Fruit fly (Drosophila melanogaster) whole organism, embryonic: ENCODE measurements around the gene CG6055.

Experiments used
- Abd-B ChIP-seq: fragments of 200-800 bp; sonication (Bioruptor generic); optimal IDR thresholded peaks from 2 replicates; lab custom pipeline; 2018; ENCODE audit warnings: missing biosample characterization, mild to moderate bottlenecking, missing genetic modification characterization, moderate library complexity
- Ada2b ChIP-seq: fragments of 200-800 bp; sonication (Bioruptor generic); IDR thresholded peaks from 2 replicates; pipeline ENCODE4 v1.3.6; 2022; ENCODE audit warnings: missing biosample characterization, missing genetic modification characterization
- Atf-2 ChIP-seq: fragments of 200-800 bp; sonication (Bioruptor generic); optimal IDR thresholded peaks from 2 replicates; lab custom pipeline; 2016; ENCODE audit warnings: missing biosample characterization, missing genetic modification characterization
- CG10147 ChIP-seq: fragments of 200-800 bp; sonication (Bioruptor generic); optimal IDR thresholded peaks from 2 replicates; lab custom pipeline; 2019; ENCODE audit warnings: missing biosample characterization, mild to moderate bottlenecking, missing genetic modification characterization, moderate library complexity
- CG11696 ChIP-seq: fragments of 200-800 bp; sonication (Bioruptor generic); IDR thresholded peaks from 2 replicates; pipeline ENCODE4 v1.3.6; 2022; ENCODE audit warnings: missing biosample characterization, missing genetic modification characterization
- CG12104 ChIP-seq: fragments of 200-800 bp; sonication (Bioruptor generic); optimal IDR thresholded peaks from 3 replicates; lab custom pipeline; 2016; ENCODE audit warnings: missing biosample characterization, missing genetic modification characterization
- CG16863 ChIP-seq: fragments of 200-800 bp; sonication (Bioruptor generic); optimal IDR thresholded peaks from 3 replicates; lab custom pipeline; 2016; ENCODE audit warnings: missing biosample characterization, missing genetic modification characterization
- CG1832 ChIP-seq: fragments of 200-800 bp; sonication (Bioruptor generic); optimal IDR thresholded peaks from 2 replicates; lab custom pipeline; 2017; ENCODE audit warnings: missing biosample characterization, mild to moderate bottlenecking, missing genetic modification characterization, inconsistent platforms
- CG30020 ChIP-seq: fragments of 200-800 bp; optimal IDR thresholded peaks from 2 replicates; lab custom pipeline; 2019; ENCODE audit warnings: missing biosample characterization, mild to moderate bottlenecking, missing genetic modification characterization, moderate library complexity
- CG30431 ChIP-seq: fragments of 200-800 bp; sonication (Bioruptor generic); optimal IDR thresholded peaks from 2 replicates; lab custom pipeline; 2017; ENCODE audit warnings: missing biosample characterization, missing genetic modification characterization
- CG34224 ChIP-seq: fragments of 200-800 bp; sonication (Bioruptor generic); IDR thresholded peaks from 3 replicates; pipeline ENCODE4 v1.3.6; 2022; ENCODE audit warnings: missing biosample characterization, missing genetic modification characterization; ENCODE audit not compliant: partially characterized antibody
- CG34422 ChIP-seq: fragments of 200-800 bp; sonication (Bioruptor generic); IDR thresholded peaks from 3 replicates; pipeline ENCODE4 v1.3.6; 2022; ENCODE audit warnings: missing biosample characterization, missing genetic modification characterization
- CG4328 ChIP-seq: fragments of 200-800 bp; sonication (Bioruptor generic); optimal IDR thresholded peaks from 3 replicates; lab custom pipeline; 2017; ENCODE audit warnings: missing biosample characterization, missing genetic modification reagents, missing genetic modification characterization
- CG5953 ChIP-seq: fragments of 200-800 bp; sonication (Bioruptor generic); IDR thresholded peaks from 2 replicates; pipeline ENCODE4 v1.3.6; 2022; ENCODE audit warnings: missing biosample characterization, missing genetic modification characterization
- CG6689 ChIP-seq: fragments of 200-800 bp; sonication (Bioruptor generic); IDR thresholded peaks from 2 replicates; pipeline ENCODE4 v1.3.6; 2022; ENCODE audit warnings: missing biosample characterization, missing genetic modification characterization
- CG7786 ChIP-seq: fragments of 200-800 bp; sonication (Bioruptor generic); optimal IDR thresholded peaks from 2 replicates; lab custom pipeline; 2016; ENCODE audit warnings: missing biosample characterization, missing genetic modification characterization
- CG8944 ChIP-seq: fragments of 200-800 bp; sonication (Bioruptor generic); optimal IDR thresholded peaks from 3 replicates; lab custom pipeline; 2016; ENCODE audit warnings: missing biosample characterization, missing genetic modification characterization
- CTCF ChIP-seq: fragments of 200-800 bp; sonication (Bioruptor generic); optimal IDR thresholded peaks from 2 replicates; lab custom pipeline; 2017; ENCODE audit warnings: missing biosample characterization, mild to moderate bottlenecking, missing genetic modification characterization, moderate library complexity
- E2f1 ChIP-seq: fragments of 200-800 bp; sonication (Bioruptor generic); IDR thresholded peaks from 2 replicates; pipeline ENCODE4 v1.3.6; 2022; ENCODE audit warnings: missing biosample characterization, missing genetic modification characterization
- ERR ChIP-seq: fragments of 200-800 bp; sonication (Bioruptor generic); optimal IDR thresholded peaks from 2 replicates; lab custom pipeline; 2016; ENCODE audit warnings: missing biosample characterization, missing genetic modification characterization
- Hr39 ChIP-seq: fragments of >200 bp; optimal IDR thresholded peaks from 2 replicates; lab custom pipeline; 2017
- MESR4 ChIP-seq: fragments of 200-800 bp; sonication (Bioruptor generic); optimal IDR thresholded peaks from 2 replicates; lab custom pipeline; 2018; ENCODE audit warnings: missing biosample characterization, mild to moderate bottlenecking, missing genetic modification characterization, moderate library complexity
- NC2α ChIP-seq: fragments of 200-800 bp; sonication (Bioruptor generic); optimal IDR thresholded peaks from 2 replicates; lab custom pipeline; 2016; ENCODE audit warnings: missing biosample characterization, missing genetic modification characterization
- Optix ChIP-seq: fragments of 200-800 bp; sonication (Bioruptor generic); IDR thresholded peaks from 3 replicates; pipeline ENCODE4 v1.3.6; 2022; ENCODE audit warnings: missing biosample characterization, missing genetic modification characterization
- Side ChIP-seq: fragments of 200-800 bp; sonication (Bioruptor generic); optimal IDR thresholded peaks from 2 replicates; lab custom pipeline; 2016; ENCODE audit warnings: missing biosample characterization, missing genetic modification characterization
- Six4 ChIP-seq: fragments of 200-800 bp; sonication (Bioruptor generic); optimal IDR thresholded peaks from 2 replicates; lab custom pipeline; 2016; ENCODE audit warnings: missing biosample characterization, missing genetic modification characterization
- Sox100B ChIP-seq: fragments of 200-800 bp; sonication (Bioruptor generic); optimal IDR thresholded peaks from 3 replicates; lab custom pipeline; 2018; ENCODE audit warnings: missing biosample characterization, mild to moderate bottlenecking, missing genetic modification characterization
- Stat92E ChIP-seq, 3 experiments: fragments of >200 bp in 2 of 3; fragments of 200-800 bp in 1 of 3; sonication (Bioruptor generic) in 1 of 3; optimal IDR thresholded peaks; 2 replicates each; lab custom pipeline; 2017 to 2019; ENCODE audit warnings: missing biosample characterization in 3 of 3, missing genetic modification characterization in 3 of 3, mild to moderate bottlenecking in 1 of 3, moderate library complexity in 1 of 3
- ab ChIP-seq: fragments of 200-800 bp; sonication (Bioruptor generic); optimal IDR thresholded peaks from 2 replicates; lab custom pipeline; 2016; ENCODE audit warnings: missing biosample characterization, missing genetic modification characterization
- cad ChIP-seq: fragments of >200 bp; optimal IDR thresholded peaks from 2 replicates; lab custom pipeline; 2017; ENCODE audit warnings: missing biosample characterization, missing genetic modification characterization
- cas ChIP-seq: fragments of 200-800 bp; sonication (Bioruptor generic); IDR thresholded peaks from 2 replicates; pipeline ENCODE4 v1.3.6; 2022; ENCODE audit warnings: missing biosample characterization, missing genetic modification characterization
- chif ChIP-seq, 2 experiments: fragments of 200-800 bp; sonication (Bioruptor generic); optimal IDR thresholded peaks; 3 replicates each; lab custom pipeline; 2016; ENCODE audit warnings: missing biosample characterization in 2 of 2, missing genetic modification characterization in 2 of 2
- chn ChIP-seq: fragments of 200-800 bp; sonication (Bioruptor generic); optimal IDR thresholded peaks from 2 replicates; lab custom pipeline; 2016; ENCODE audit warnings: missing biosample characterization, missing genetic modification characterization
- corto ChIP-seq: fragments of 200-800 bp; sonication (Bioruptor generic); optimal IDR thresholded peaks from 2 replicates; lab custom pipeline; 2016; ENCODE audit warnings: missing biosample characterization, mild to moderate bottlenecking, missing genetic modification characterization, moderate library complexity
- crol ChIP-seq: fragments of 200-800 bp; sonication (Bioruptor generic); IDR thresholded peaks from 2 replicates; pipeline ENCODE4 v1.3.6; 2022; ENCODE audit warnings: missing biosample characterization, missing genetic modification characterization
- dpn ChIP-seq, 2 experiments: fragments of 200-800 bp; sonication (Bioruptor generic); optimal IDR thresholded peaks; 3 replicates each; lab custom pipeline; 2016; ENCODE audit warnings: missing biosample characterization in 2 of 2, missing genetic modification characterization in 2 of 2
- ewg ChIP-seq: fragments of 200-800 bp; sonication (Bioruptor generic); optimal IDR thresholded peaks from 3 replicates; lab custom pipeline; 2017; ENCODE audit warnings: mild to moderate bottlenecking, missing biosample characterization, missing genetic modification reagents, missing genetic modification characterization
- eyg ChIP-seq: fragments of 200-800 bp; sonication (Bioruptor generic); optimal IDR thresholded peaks from 3 replicates; lab custom pipeline; 2016; ENCODE audit warnings: missing biosample characterization, missing genetic modification characterization
- ham ChIP-seq: fragments of 200-800 bp; sonication (Bioruptor generic); IDR thresholded peaks from 2 replicates; pipeline ENCODE4 v1.3.6; 2022; ENCODE audit warnings: missing biosample characterization, missing genetic modification characterization
- hkb ChIP-seq, 2 experiments: fragments of 200-800 bp in 1 of 2; fragments of >200 bp in 1 of 2; sonication (Bioruptor generic) in 1 of 2; IDR thresholded peaks in 1 of 2; optimal IDR thresholded peaks in 1 of 2; 2 replicates each; pipeline versions ENCODE4 v1.3.6 to Lab custom; 2017 to 2022; ENCODE audit warnings: missing biosample characterization in 1 of 2, missing genetic modification characterization in 1 of 2
- ken ChIP-seq: fragments of 200-800 bp; sonication (Bioruptor generic); IDR thresholded peaks from 3 replicates; pipeline ENCODE4 v1.3.6; 2022; ENCODE audit warnings: missing biosample characterization, missing genetic modification characterization
- knrl ChIP-seq: fragments of 200-800 bp; sonication (Bioruptor generic); IDR thresholded peaks from 3 replicates; pipeline ENCODE4 v1.3.6; 2022; ENCODE audit warnings: missing biosample characterization, missing genetic modification characterization; ENCODE audit not compliant: partially characterized antibody
- nerfin-2 ChIP-seq: fragments of 200-800 bp; sonication (Bioruptor generic); IDR thresholded peaks from 2 replicates; pipeline ENCODE4 v1.3.6; 2022; ENCODE audit warnings: missing biosample characterization, missing genetic modification characterization; ENCODE audit not compliant: partially characterized antibody
- pita ChIP-seq: fragments of 200-800 bp; sonication (Bioruptor generic); optimal IDR thresholded peaks from 2 replicates; lab custom pipeline; 2017; ENCODE audit warnings: missing biosample characterization, mild to moderate bottlenecking, missing genetic modification characterization
- pnt ChIP-seq: fragments of 200-800 bp; sonication (Bioruptor generic); optimal IDR thresholded peaks from 3 replicates; lab custom pipeline; 2016; ENCODE audit warnings: missing biosample characterization, missing genetic modification characterization
- pum ChIP-seq: fragments of 200-800 bp; sonication (Bioruptor generic); optimal IDR thresholded peaks from 2 replicates; lab custom pipeline; 2016; ENCODE audit warnings: missing biosample characterization, missing genetic modification characterization
- ranshi ChIP-seq: fragments of 200-800 bp; sonication (Bioruptor generic); IDR thresholded peaks from 2 replicates; pipeline ENCODE4 v1.3.6; 2022; ENCODE audit warnings: missing biosample characterization, missing genetic modification characterization
- sd ChIP-seq: fragments of 200-800 bp; sonication (Bioruptor generic); optimal IDR thresholded peaks from 3 replicates; lab custom pipeline; 2018; ENCODE audit warnings: missing biosample characterization, mild to moderate bottlenecking, missing genetic modification characterization, moderate library complexity
- stwl ChIP-seq: fragments of 200-800 bp; sonication (Bioruptor generic); optimal IDR thresholded peaks from 3 replicates; lab custom pipeline; 2018; ENCODE audit warnings: missing biosample characterization, mild to moderate bottlenecking, missing genetic modification characterization, moderate library complexity
- trem ChIP-seq: fragments of 200-800 bp; optimal IDR thresholded peaks from 3 replicates; lab custom pipeline; 2019; ENCODE audit warnings: missing biosample characterization, mild to moderate bottlenecking, missing genetic modification characterization, moderate library complexity
- trh ChIP-seq: fragments of 200-800 bp; sonication (Bioruptor generic); optimal IDR thresholded peaks from 2 replicates; lab custom pipeline; 2016; ENCODE audit warnings: missing biosample characterization, missing genetic modification characterization
- unpg ChIP-seq: fragments of 200-800 bp; sonication (Bioruptor generic); optimal IDR thresholded peaks from 3 replicates; lab custom pipeline; 2018; ENCODE audit warnings: missing biosample characterization, mild to moderate bottlenecking, missing genetic modification characterization, moderate library complexity

The CG6055 gene

dm6 chr2L:7512860-7513259 is 46.5 kb downstream of the CG6055 start (continued):
- TF ChIP-seq ERR (GFP tag; lab: Kevin White, UChicago): peak; percentile 24
- peak; percentile 59 for TF ChIP-seq Atf-2
- peak; percentile 75 for TF ChIP-seq E2f1
- 0 out of 2 replicates have a peak, but pooled peaks have one; percentile 29 for TF ChIP-seq CG11696 (GFP tag; lab: Robert Waterston, UW)
- TF ChIP-seq pita (GFP tag; lab: Kevin White, UChicago): no peak
- no peak for TF ChIP-seq ab (GFP tag; lab: Kevin White, UChicago)
- TF ChIP-seq CG7786 (GFP tag; lab: Kevin White, UChicago): peak; percentile 80
- peak; percentile 79 for TF ChIP-seq CG34422
- TF ChIP-seq hkb (optimal IDR thresholded peaks at IDR 0.05; lab: Kevin White, UChicago): no peak
- peak; percentile 74 for TF ChIP-seq hkb (GFP tag; IDR thresholded peaks at IDR 0.05; lab: Robert Waterston, UW)
- no peak for TF ChIP-seq CG30020 (tag; lab: Kevin White, UChicago)
- peak; percentile 51; the same call in 1 of the 3 replicates for TF ChIP-seq ken (GFP tag; lab: Robert Waterston, UW)
- no peak for TF ChIP-seq corto (GFP tag; lab: Kevin White, UChicago)
- TF ChIP-seq Side: peak; percentile 84
- no peak for TF ChIP-seq CTCF (GFP tag; lab: Kevin White, UChicago)
- no peak for TF ChIP-seq Stat92E (GFP tag; optimal IDR thresholded peaks at IDR 0.05; lab: Kevin White, UChicago)
- peak; percentile 34 for TF ChIP-seq stwl (tag; lab: Kevin White, UChicago)
- peak; percentile 47; the same call in 1 of the 2 replicates for TF ChIP-seq CG5953 (GFP tag; lab: Robert Waterston, UW)
- TF ChIP-seq Six4 (GFP tag; lab: Kevin White, UChicago): peak; percentile 71
- peak; percentile 35 for TF ChIP-seq CG30431
- peak; percentile 83 for TF ChIP-seq CG6689
- TF ChIP-seq pnt (GFP tag; lab: Kevin White, UChicago): peak; percentile 84
- peak; percentile 37 for TF ChIP-seq ewg (GFP tag; lab: Kevin White, UChicago)
- TF ChIP-seq chif (GFP tag; optimal IDR thresholded peaks at IDR 0.05; lab: Kevin White, UChicago): peak; percentile 77 to 85
- peak; percentile 64 for TF ChIP-seq chn (GFP tag; lab: Kevin White, UChicago)
- peak; percentile 75 for TF ChIP-seq Optix (GFP tag; lab: Robert Waterston, UW)
- peak; percentile 61 for TF ChIP-seq trem (tag; lab: Kevin White, UChicago)
- no peak for TF ChIP-seq cas
- TF ChIP-seq pum (GFP tag; lab: Kevin White, UChicago): peak; percentile 70
- peak; percentile 53 for TF ChIP-seq Sox100B (GFP tag; lab: Kevin White, UChicago)
- peak; percentile 63 for TF ChIP-seq CG10147 (GFP tag; lab: Kevin White, UChicago)
- TF ChIP-seq CG4328 (GFP tag; lab: Kevin White, UChicago): peak; percentile 16
- peak; percentile 24 for TF ChIP-seq CG12104 (GFP tag; lab: Kevin White, UChicago)
- no peak for TF ChIP-seq cad (GFP tag; lab: Kevin White, UChicago)
- TF ChIP-seq MESR4: no peak
- TF ChIP-seq crol (GFP tag; lab: Robert Waterston, UW): peak; percentile 44
- peak; percentile 20 for TF ChIP-seq sd (tag; lab: Kevin White, UChicago)
- peak; percentile 69 for TF ChIP-seq CG16863
- TF ChIP-seq NC2α (GFP tag; lab: Kevin White, UChicago): peak; percentile 12
- no peak for TF ChIP-seq ham (GFP tag; lab: Robert Waterston, UW)
- no peak for TF ChIP-seq Hr39
- peak; percentile 72 for TF ChIP-seq Ada2b (GFP tag; lab: Robert Waterston, UW)
- no peak for TF ChIP-seq CG1832 (GFP tag; lab: Kevin White, UChicago)
- peak; percentile 80 to 84 for TF ChIP-seq dpn (GFP tag; optimal IDR thresholded peaks at IDR 0.05; lab: Kevin White, UChicago)
- TF ChIP-seq knrl (GFP tag; lab: Robert Waterston, UW): no peak
- TF ChIP-seq unpg (GFP tag; lab: Kevin White, UChicago): peak; percentile 57
- TF ChIP-seq trh (GFP tag; lab: Kevin White, UChicago): no peak
- no peak for TF ChIP-seq nerfin-2
- peak; percentile 59 for TF ChIP-seq CG8944
- TF ChIP-seq Abd-B (GFP tag; lab: Kevin White, UChicago): peak; percentile 64
- peak; percentile 68 for TF ChIP-seq ranshi
- peak; percentile 77 for TF ChIP-seq eyg (GFP tag; lab: Kevin White, UChicago)
- TF ChIP-seq CG34224: no peak
